Fruit fly (Drosophila melanogaster): ENCODE data around the gene Tep1.

dm6 chr2L:15880056-15880455, 13.6 kb downstream of the Tep1 start, which contains the start of gene CG7653:
- TF ChIP-seq CTCF (optimal IDR thresholded peaks at IDR 0.05): no peak
- TF ChIP-seq CG8478 (optimal IDR thresholded peaks at IDR 0.05): no peak
